Worm (Caenorhabditis elegans): ENCODE results near the gene lys-8.

ce11 chrII:5551517-5551916, 34.5 kb upstream of the lys-8 start, which contains the start of gene C17C3.5:
- TF ChIP-seq unc-62 (GFP tag; optimal IDR thresholded peaks at IDR 0.05) (no peak), dpl-1 (GFP tag; optimal IDR thresholded peaks at IDR 0.05) (no peak), T26A5.8 (tag; optimal IDR thresholded peaks at IDR 0.05) (no peak), tbx-9 (tag; optimal IDR thresholded peaks at IDR 0.05; ENCODE audit: borderline replicate concordance) (no peak), attf-6 (GFP tag; IDR thresholded peaks at IDR 0.05) (no peak), snpc-1.3 (tag; optimal IDR thresholded peaks at IDR 0.05; ENCODE audit: insufficient read depth) (no peak)
